Worm (Caenorhabditis elegans): ENCODE results near the gene fbxb-51.

fbxb-51 gene

DNA sequence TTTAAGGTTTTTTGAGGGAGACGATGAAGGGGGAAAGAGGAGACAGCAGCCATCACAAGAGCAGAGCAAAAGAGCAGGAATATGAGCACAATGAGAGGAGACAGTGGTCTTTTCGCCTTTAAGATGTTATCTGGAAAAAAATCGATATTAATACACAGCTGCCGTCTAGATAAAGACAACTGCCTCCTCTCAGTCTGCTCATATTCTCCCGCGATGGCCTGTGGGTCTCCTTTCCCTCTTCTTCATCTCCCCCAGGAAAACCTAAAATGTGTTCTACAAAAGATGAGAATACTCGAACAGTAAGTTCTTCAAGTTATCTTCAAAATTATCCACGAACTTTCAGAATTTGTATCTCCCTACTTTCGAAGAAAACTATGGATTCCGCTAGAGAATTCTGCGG is at the start of gene fbxb-51, which contains the start of gene fbxb-52:
TSS of gene fbxb-51 (plus strand) at position 212 of the 400 bp plus-strand sequence.
TSS of gene fbxb-52 (minus strand) at position 101 of the 400 bp plus-strand sequence.
- TF ChIP-seq chd-7 (tag; optimal IDR thresholded peaks at IDR 0.05) (no peak), Y79H2A.3 (GFP tag; conservative IDR thresholded peaks at IDR 0.05) (no peak), F33H1.4 (GFP tag; IDR thresholded peaks at IDR 0.05) (no peak)

DNA sequence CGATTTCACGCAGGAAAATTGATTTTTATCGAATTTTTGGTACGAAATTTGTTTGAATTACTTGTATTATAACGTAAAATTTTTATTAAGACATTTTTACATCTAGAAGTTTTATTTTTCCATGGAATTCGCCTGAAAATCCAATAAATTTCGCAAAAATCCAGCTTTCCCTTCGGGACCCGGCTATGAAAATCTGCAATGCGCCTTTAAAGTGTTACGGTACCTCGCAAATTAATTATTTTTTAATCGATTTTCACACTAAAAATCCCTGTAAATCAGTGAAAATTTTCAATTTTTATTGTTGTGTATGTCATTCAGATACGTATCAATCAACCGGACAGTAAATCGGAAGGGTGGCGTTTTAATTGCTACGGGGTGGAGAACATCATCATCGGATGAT is 49.6 kb upstream of the fbxb-51 start:
- peak; percentile 60 for TF ChIP-seq D2030.7 (GFP tag; IDR thresholded peaks at IDR 0.05)
- TF ChIP-seq ceh-27 (GFP tag; optimal IDR thresholded peaks at IDR 0.05): no peak
- no peak for TF ChIP-seq let-607 (tag; optimal IDR thresholded peaks at IDR 0.05)
- TF ChIP-seq attf-3 (GFP tag; conservative IDR thresholded peaks at IDR 0.05): no peak
- peak; percentile 85 for TF ChIP-seq lsl-1 (GFP tag; optimal IDR thresholded peaks at IDR 0.05)
- peak; percentile 87 for TF ChIP-seq F33H1.4 (GFP tag; IDR thresholded peaks at IDR 0.05)
- TF ChIP-seq efl-1 (GFP tag; optimal IDR thresholded peaks at IDR 0.05): peak; percentile 4
- no peak for TF ChIP-seq egrh-3 (GFP tag; IDR thresholded peaks at IDR 0.05)
- TF ChIP-seq K11D2.4 (GFP tag; IDR thresholded peaks at IDR 0.05): no peak
- TF ChIP-seq madf-6 (GFP tag; IDR thresholded peaks at IDR 0.05): peak; percentile 81
- TF ChIP-seq lin-54 (GFP tag; optimal IDR thresholded peaks at IDR 0.05): peak; percentile 26
- TF ChIP-seq madf-8 (GFP tag; conservative IDR thresholded peaks at IDR 0.05): peak; percentile 58
- peak; percentile 44; the same call in 1 of the 2 replicates for TF ChIP-seq mcd-1 (GFP tag; IDR thresholded peaks at IDR 0.05)
- TF ChIP-seq Y56A3A.18 (GFP tag; IDR thresholded peaks at IDR 0.05): no peak
- peak; percentile 87 for TF ChIP-seq xnd-1 (tag; optimal IDR thresholded peaks at IDR 0.05)

ce11 chrII:1501614-1502355 is 48.7 kb upstream of the fbxb-51 start:
- TF ChIP-seq mcd-1 (GFP tag; IDR thresholded peaks at IDR 0.05) (0 out of 2 replicates have a peak, but pooled peaks have one; percentile 17), lin-40 (tag; optimal IDR thresholded peaks at IDR 0.05) (peak; percentile 2), somi-1 (GFP tag; optimal IDR thresholded peaks at IDR 0.05) (peak; percentile 84), efl-1 (GFP tag; optimal IDR thresholded peaks at IDR 0.05) (no peak), K12H6.12 (tag; optimal IDR thresholded peaks at IDR 0.05) (peak; percentile 54), athp-1 (tag; optimal IDR thresholded peaks at IDR 0.05) (no peak), dox-1 (GFP tag; IDR thresholded peaks at IDR 0.05) (0 out of 2 replicates have a peak, but pooled peaks have one; percentile 7), cebp-1 (GFP tag; IDR thresholded peaks at IDR 0.05) (0 out of 2 replicates have a peak, but pooled peaks have one; percentile 14), cebp-1 (tag; optimal IDR thresholded peaks at IDR 0.05) (peak; percentile 92), zfh-2 (GFP tag; conservative IDR thresholded peaks at IDR 0.05) (peak; percentile 90)

ce11 chrII:1503663-1504062 is 46.8 kb upstream of the fbxb-51 start:
- no peak for TF ChIP-seq sptf-2 (GFP tag; optimal IDR thresholded peaks at IDR 0.05)
- no peak for TF ChIP-seq F55B11.4 (tag; optimal IDR thresholded peaks at IDR 0.05; ENCODE audit: borderline replicate concordance, insufficient read depth)
- TF ChIP-seq mcd-1 (GFP tag; IDR thresholded peaks at IDR 0.05): no peak
- TF ChIP-seq C17E4.6 (GFP tag; IDR thresholded peaks at IDR 0.05): no peak
- no peak for TF ChIP-seq nhr-80 (tag; optimal IDR thresholded peaks at IDR 0.05)
- TF ChIP-seq egl-44 (GFP tag; IDR thresholded peaks at IDR 0.05): no peak
- TF ChIP-seq F57C9.4 (tag; optimal IDR thresholded peaks at IDR 0.05): no peak
- TF ChIP-seq Y56A3A.18 (GFP tag; IDR thresholded peaks at IDR 0.05): no peak
- no peak for TF ChIP-seq lin-26 (GFP tag; IDR thresholded peaks at IDR 0.05)
- TF ChIP-seq K12H6.12 (tag; optimal IDR thresholded peaks at IDR 0.05): no peak
- TF ChIP-seq nfya-2 (GFP tag; IDR thresholded peaks at IDR 0.05): no peak
- no peak for TF ChIP-seq ets-4 (GFP tag; optimal IDR thresholded peaks at IDR 0.05)
- TF ChIP-seq madf-10 (tag; optimal IDR thresholded peaks at IDR 0.05): no peak
- no peak for TF ChIP-seq ztf-6 (GFP tag; IDR thresholded peaks at IDR 0.05)
- TF ChIP-seq F10E7.11 (tag; optimal IDR thresholded peaks at IDR 0.05): no peak
- no peak for TF ChIP-seq madf-8 (GFP tag; conservative IDR thresholded peaks at IDR 0.05)
- no peak for TF ChIP-seq nhr-27 (tag; optimal IDR thresholded peaks at IDR 0.05)
- TF ChIP-seq unc-62 (GFP tag; optimal IDR thresholded peaks at IDR 0.05): no peak
- TF ChIP-seq bed-2 (GFP tag; IDR thresholded peaks at IDR 0.05): no peak
- no peak for TF ChIP-seq rec-8 (tag; optimal IDR thresholded peaks at IDR 0.05)
